Fruit fly (Drosophila melanogaster): ENCODE results near the gene Tet.
A peak's percentile ranks its signal among the peaks of the same experiment; 100 is the strongest.

Tet gene

dm6 chr3L:2824024-2824687 lies 54.8 kb downstream of the Tet start:
- TF ChIP-seq Hr78 (GFP tag; optimal IDR thresholded peaks at IDR 0.05) (no peak), dl (GFP tag; optimal IDR thresholded peaks at IDR 0.05; ENCODE audit: insufficient read depth in 1 of 2, partially characterized antibody in 2 of 2) (peak in 1 of 2 experiments; percentile 15), br (GFP tag; optimal IDR thresholded peaks at IDR 0.05) (peak; percentile 98), sv (GFP tag; optimal IDR thresholded peaks at IDR 0.05) (no peak), rgr (GFP tag; optimal IDR thresholded peaks at IDR 0.05) (peak; percentile 98), woc (GFP tag; optimal IDR thresholded peaks at IDR 0.05) (peak; percentile 96), CrebA (GFP tag; optimal IDR thresholded peaks at IDR 0.05; ENCODE audit: borderline replicate concordance) (peak; percentile 82), dmrt93B (GFP tag; optimal IDR thresholded peaks at IDR 0.05) (peak; percentile 94), Mio (GFP tag; optimal IDR thresholded peaks at IDR 0.05) (peak; percentile 72), GATAd (GFP tag; optimal IDR thresholded peaks at IDR 0.05) (peak; percentile 24), Rel (GFP tag; optimal IDR thresholded peaks at IDR 0.05) (peak; percentile 98), Rel (tag; optimal IDR thresholded peaks at IDR 0.05) (peak; percentile 74), pan (optimal IDR thresholded peaks at IDR 0.05) (no peak), N (GFP tag; optimal IDR thresholded peaks at IDR 0.05) (no peak), fru (GFP tag; optimal IDR thresholded peaks at IDR 0.05) (peak; percentile 98), ey (GFP tag; optimal IDR thresholded peaks at IDR 0.05) (peak; percentile 98), usp (GFP tag; optimal IDR thresholded peaks at IDR 0.05) (no peak), HLH106 (tag; optimal IDR thresholded peaks at IDR 0.05) (peak; percentile 98), Dfd (GFP tag; optimal IDR thresholded peaks at IDR 0.05) (peak; percentile 89), Myc (optimal IDR thresholded peaks at IDR 0.05) (no peak), CG32264 (GFP tag; optimal IDR thresholded peaks at IDR 0.05) (peak; percentile 86), Jra (GFP tag; optimal IDR thresholded peaks at IDR 0.05) (peak; percentile 85), Vsx2 (GFP tag; optimal IDR thresholded peaks at IDR 0.05; ENCODE audit: partially characterized antibody) (no peak), Hr83 (GFP tag; optimal IDR thresholded peaks at IDR 0.05; ENCODE audit: poor library complexity, severe bottlenecking) (no peak), jim (GFP tag; optimal IDR thresholded peaks at IDR 0.05) (no peak), Hnf4 (GFP tag; optimal IDR thresholded peaks at IDR 0.05) (peak; percentile 95), Dif (GFP tag; optimal IDR thresholded peaks at IDR 0.05; ENCODE audit: partially characterized antibody) (no peak), dsf (GFP tag; optimal IDR thresholded peaks at IDR 0.05; ENCODE audit: borderline replicate concordance) (peak; percentile 86), brk (GFP tag; optimal IDR thresholded peaks at IDR 0.05) (peak; percentile 92), OdsH (GFP tag; optimal IDR thresholded peaks at IDR 0.05) (peak; percentile 99), h (GFP tag; optimal IDR thresholded peaks at IDR 0.05) (peak; percentile 99), foxo (GFP tag; optimal IDR thresholded peaks at IDR 0.05) (peak; percentile 72 to 98), Sp1 (GFP tag; optimal IDR thresholded peaks at IDR 0.05) (peak; percentile 97), Abd-B (GFP tag; optimal IDR thresholded peaks at IDR 0.05) (no peak), tai (GFP tag; optimal IDR thresholded peaks at IDR 0.05) (peak; percentile 86), CG9705 (GFP tag; optimal IDR thresholded peaks at IDR 0.05) (peak; percentile 84), sage (GFP tag; optimal IDR thresholded peaks at IDR 0.05) (peak; percentile 92), lola (GFP tag; optimal IDR thresholded peaks at IDR 0.05) (no peak), psq (GFP tag; optimal IDR thresholded peaks at IDR 0.05) (peak; percentile 99)

- TF ChIP-seq Hr83 (GFP tag; optimal IDR thresholded peaks at IDR 0.05; ENCODE audit: poor library complexity, severe bottlenecking) (no peak), foxo (GFP tag; optimal IDR thresholded peaks at IDR 0.05) (no peak), Hnf4 (GFP tag; optimal IDR thresholded peaks at IDR 0.05) (no peak), Rel (GFP tag; optimal IDR thresholded peaks at IDR 0.05) (no peak), Rel (tag; optimal IDR thresholded peaks at IDR 0.05) (no peak), GATAd (GFP tag; optimal IDR thresholded peaks at IDR 0.05) (no peak), jim (GFP tag; optimal IDR thresholded peaks at IDR 0.05) (no peak), dmrt93B (GFP tag; optimal IDR thresholded peaks at IDR 0.05) (no peak), Dif (GFP tag; optimal IDR thresholded peaks at IDR 0.05; ENCODE audit: partially characterized antibody) (peak; percentile 73), usp (GFP tag; optimal IDR thresholded peaks at IDR 0.05) (no peak), tai (GFP tag; optimal IDR thresholded peaks at IDR 0.05) (no peak), Vsx2 (GFP tag; optimal IDR thresholded peaks at IDR 0.05; ENCODE audit: partially characterized antibody) (peak; percentile 14), Hr78 (GFP tag; optimal IDR thresholded peaks at IDR 0.05) (no peak), sv (GFP tag; optimal IDR thresholded peaks at IDR 0.05) (no peak), HLH106 (tag; optimal IDR thresholded peaks at IDR 0.05) (no peak), CG9705 (GFP tag; optimal IDR thresholded peaks at IDR 0.05) (no peak), Myc (optimal IDR thresholded peaks at IDR 0.05) (no peak), sage (GFP tag; optimal IDR thresholded peaks at IDR 0.05) (no peak), brk (GFP tag; optimal IDR thresholded peaks at IDR 0.05) (no peak), lola (GFP tag; optimal IDR thresholded peaks at IDR 0.05) (no peak), pan (optimal IDR thresholded peaks at IDR 0.05) (no peak), h (GFP tag; optimal IDR thresholded peaks at IDR 0.05) (no peak), rgr (GFP tag; optimal IDR thresholded peaks at IDR 0.05) (no peak), OdsH (GFP tag; optimal IDR thresholded peaks at IDR 0.05) (no peak), CrebA (GFP tag; optimal IDR thresholded peaks at IDR 0.05; ENCODE audit: borderline replicate concordance) (peak; percentile 1), N (GFP tag; optimal IDR thresholded peaks at IDR 0.05) (peak; percentile 53), dl (GFP tag; optimal IDR thresholded peaks at IDR 0.05; ENCODE audit: insufficient read depth in 1 of 2, partially characterized antibody in 2 of 2) (peak; percentile 10 to 63), Abd-B (GFP tag; optimal IDR thresholded peaks at IDR 0.05) (no peak), psq (GFP tag; optimal IDR thresholded peaks at IDR 0.05) (peak; percentile 97), dsf (GFP tag; optimal IDR thresholded peaks at IDR 0.05; ENCODE audit: borderline replicate concordance) (no peak), Mio (GFP tag; optimal IDR thresholded peaks at IDR 0.05) (no peak), woc (GFP tag; optimal IDR thresholded peaks at IDR 0.05) (no peak), Sp1 (GFP tag; optimal IDR thresholded peaks at IDR 0.05) (no peak)
These were observed 55.4 kb downstream of the Tet start for dm6 chr3L:2823520-2823970.

Data from whole organism, wandering third instar larva.